Fruit fly (Drosophila melanogaster) Kc167 (cell line): Measurements from ENCODE around the gene CG12438.

Experiments used
- Myc ChIP-seq: fragments of >200 bp; optimal IDR thresholded peaks from 2 replicates; lab custom pipeline; 2017; ENCODE audit warnings: missing external identifiers
- Sin3A ChIP-seq: fragments of >200 bp; optimal IDR thresholded peaks from 2 replicates; lab custom pipeline; 2018; ENCODE audit warnings: missing external identifiers
- h ChIP-seq: fragments of >200 bp; optimal IDR thresholded peaks from 3 replicates; lab custom pipeline; 2018; ENCODE audit warnings: missing external identifiers
- insv ChIP-seq: fragments of >200 bp; optimal IDR thresholded peaks from 3 replicates; lab custom pipeline; 2018; ENCODE audit warnings: missing external identifiers
- psq ChIP-seq: fragments of >200 bp; optimal IDR thresholded peaks from 2 replicates; lab custom pipeline; 2017; ENCODE audit warnings: missing external identifiers
- ttk ChIP-seq: sonication (Bioruptor generic); optimal IDR thresholded peaks from 2 replicates; lab custom pipeline; 2017; ENCODE audit warnings: missing external identifiers

Gene CG12438

dm6 chr2L:8721028-8721427 lies 31.1 kb upstream of the CG12438 start:
- TF ChIP-seq insv (lab: Kevin White, UChicago) (no peak), Sin3A (lab: Kevin White, UChicago) (no peak), ttk (lab: Kevin White, UChicago) (no peak), Myc (lab: Kevin White, UChicago) (no peak), h (lab: Kevin White, UChicago) (no peak), psq (lab: Kevin White, UChicago) (no peak)

DNA sequence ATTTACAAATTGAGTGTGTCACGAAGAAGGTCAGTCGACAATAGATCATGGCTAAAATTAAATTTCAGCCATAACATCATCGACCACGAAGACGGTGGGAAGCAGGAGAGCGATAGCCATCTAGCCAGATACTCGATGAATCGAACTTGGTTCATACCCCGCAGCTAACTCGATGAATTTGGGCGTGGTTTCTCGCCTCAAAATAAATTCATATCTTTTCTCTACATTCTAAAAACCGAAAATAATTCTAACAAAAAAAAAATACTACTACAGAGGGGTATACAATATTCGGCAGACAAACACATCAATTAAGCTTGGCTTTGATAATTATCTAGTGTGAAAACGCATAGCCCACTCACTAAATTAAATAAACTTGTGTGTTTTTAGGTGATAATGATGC lies 19.4 kb upstream of the CG12438 start:
- TF ChIP-seq Sin3A (lab: Kevin White, UChicago) (no peak), Myc (lab: Kevin White, UChicago) (no peak), psq (lab: Kevin White, UChicago) (no peak), insv (lab: Kevin White, UChicago) (no peak), ttk (lab: Kevin White, UChicago) (no peak), h (lab: Kevin White, UChicago) (no peak)

DNA sequence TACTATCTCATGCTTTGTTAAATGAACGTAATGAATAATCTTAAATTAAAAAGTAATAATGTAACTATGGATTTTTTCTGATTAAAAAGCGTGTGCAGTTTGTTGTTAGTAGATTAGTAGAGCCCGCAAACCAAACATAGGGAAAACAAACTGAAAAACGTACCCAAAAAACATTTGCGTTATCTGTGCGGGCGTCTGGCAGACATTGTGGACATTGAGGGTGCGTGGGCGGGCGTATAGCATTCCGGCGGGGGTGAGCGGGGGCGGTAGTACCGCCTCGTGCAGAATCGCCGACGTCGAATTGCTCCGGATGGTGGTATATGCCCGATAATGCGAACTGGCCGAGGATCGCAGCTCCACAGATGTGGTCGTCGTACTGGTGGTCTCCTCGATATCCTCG lies 17.8 kb upstream of the CG12438 start:
- TF ChIP-seq Sin3A (lab: Kevin White, UChicago) (no peak), h (lab: Kevin White, UChicago) (no peak), Myc (lab: Kevin White, UChicago) (no peak), ttk (lab: Kevin White, UChicago) (no peak), psq (lab: Kevin White, UChicago) (no peak), insv (lab: Kevin White, UChicago) (no peak)

DNA sequence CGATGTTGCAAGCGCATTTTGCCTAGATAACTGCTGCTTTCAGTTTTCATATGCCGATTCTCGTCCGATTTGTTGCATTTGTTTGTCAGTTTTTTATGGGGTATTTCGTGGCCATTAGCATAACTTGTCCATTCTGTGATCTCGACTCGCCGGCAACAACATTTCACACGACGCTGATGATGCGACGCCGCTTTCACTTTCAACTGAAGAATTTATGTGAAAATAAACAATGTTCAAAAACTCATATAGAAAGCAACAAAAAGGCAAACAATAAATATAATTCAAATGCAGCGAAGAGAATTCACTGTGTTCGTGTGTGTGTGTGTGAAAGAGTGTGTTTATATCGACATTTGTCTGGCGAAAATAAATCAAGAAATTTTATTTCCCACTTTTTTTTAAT lies 17.1 kb upstream of the CG12438 start:
- TF ChIP-seq Sin3A (lab: Kevin White, UChicago) (no peak), ttk (lab: Kevin White, UChicago) (no peak), insv (lab: Kevin White, UChicago) (no peak), h (lab: Kevin White, UChicago) (no peak), psq (lab: Kevin White, UChicago) (no peak), Myc (lab: Kevin White, UChicago) (no peak)

dm6 chr2L:8735572-8735996 lies 16.5 kb upstream of the CG12438 start:
- TF ChIP-seq insv (lab: Kevin White, UChicago): no peak
- no peak for TF ChIP-seq h (lab: Kevin White, UChicago)
- TF ChIP-seq Sin3A (lab: Kevin White, UChicago): no peak
- no peak for TF ChIP-seq ttk (lab: Kevin White, UChicago)
- no peak for TF ChIP-seq psq (lab: Kevin White, UChicago)
- TF ChIP-seq Myc (lab: Kevin White, UChicago): no peak

DNA sequence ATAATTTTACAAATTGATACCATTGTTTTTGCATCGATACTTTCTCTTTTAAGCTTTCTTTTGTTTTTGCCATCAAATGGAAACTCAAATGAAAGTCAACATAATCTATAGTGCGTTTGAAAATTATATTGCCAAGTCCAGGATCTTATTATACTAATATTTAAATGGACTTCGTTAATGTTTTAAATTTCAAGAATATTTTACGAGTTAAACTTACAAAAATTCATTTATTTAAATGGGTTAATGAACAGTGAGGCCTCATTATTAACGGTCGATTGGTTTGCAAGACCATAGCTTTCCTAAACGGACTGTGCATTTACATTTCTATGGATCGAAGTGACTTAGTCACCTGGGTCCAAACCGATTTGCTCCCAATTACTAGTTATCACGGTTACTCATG lies 15.7 kb upstream of the CG12438 start:
- TF ChIP-seq ttk (lab: Kevin White, UChicago): no peak
- TF ChIP-seq psq (lab: Kevin White, UChicago): no peak
- no peak for TF ChIP-seq Sin3A (lab: Kevin White, UChicago)
- TF ChIP-seq h (lab: Kevin White, UChicago): no peak
- no peak for TF ChIP-seq Myc (lab: Kevin White, UChicago)
- no peak for TF ChIP-seq insv (lab: Kevin White, UChicago)

dm6 chr2L:8738253-8738665 lies 13.8 kb upstream of the CG12438 start:
- no peak for TF ChIP-seq insv (lab: Kevin White, UChicago)
- TF ChIP-seq h (lab: Kevin White, UChicago): no peak
- TF ChIP-seq Myc (lab: Kevin White, UChicago): no peak
- TF ChIP-seq psq (lab: Kevin White, UChicago): no peak
- no peak for TF ChIP-seq Sin3A (lab: Kevin White, UChicago)
- no peak for TF ChIP-seq ttk (lab: Kevin White, UChicago)

- no peak for TF ChIP-seq psq (lab: Kevin White, UChicago)
- TF ChIP-seq h (lab: Kevin White, UChicago): no peak
- no peak for TF ChIP-seq insv (lab: Kevin White, UChicago)
- no peak for TF ChIP-seq ttk (lab: Kevin White, UChicago)
- TF ChIP-seq Sin3A (lab: Kevin White, UChicago): no peak
- TF ChIP-seq Myc (lab: Kevin White, UChicago): no peak
Observed at dm6 chr2L:8739984-8740756, 11.9 kb upstream of the CG12438 start, which contains the start of gene raw. Gene raw, minus strand, starts transcription at chr2L:8740660.

- TF ChIP-seq Myc (lab: Kevin White, UChicago): no peak
- no peak for TF ChIP-seq psq (lab: Kevin White, UChicago)
- no peak for TF ChIP-seq h (lab: Kevin White, UChicago)
- no peak for TF ChIP-seq Sin3A (lab: Kevin White, UChicago)
- TF ChIP-seq insv (lab: Kevin White, UChicago): no peak
- no peak for TF ChIP-seq ttk (lab: Kevin White, UChicago)
Observed at dm6 chr2L:8740757-8741278, 11.3 kb upstream of the CG12438 start.

- TF ChIP-seq psq (lab: Kevin White, UChicago): no peak
- TF ChIP-seq Sin3A (lab: Kevin White, UChicago): no peak
- no peak for TF ChIP-seq insv (lab: Kevin White, UChicago)
- TF ChIP-seq h (lab: Kevin White, UChicago): no peak
- TF ChIP-seq Myc (lab: Kevin White, UChicago): no peak
- no peak for TF ChIP-seq ttk (lab: Kevin White, UChicago)
Observed at dm6 chr2L:8743082-8743481, 9.0 kb upstream of the CG12438 start.

dm6 chr2L:8746350-8746759 lies 5.7 kb upstream of the CG12438 start:
- TF ChIP-seq h (lab: Kevin White, UChicago): no peak
- TF ChIP-seq Sin3A (lab: Kevin White, UChicago): no peak
- no peak for TF ChIP-seq ttk (lab: Kevin White, UChicago)
- TF ChIP-seq psq (lab: Kevin White, UChicago): no peak
- no peak for TF ChIP-seq Myc (lab: Kevin White, UChicago)
- no peak for TF ChIP-seq insv (lab: Kevin White, UChicago)
